Fruit fly (Drosophila melanogaster): ENCODE data around the gene CG5087.
A peak's percentile ranks its signal among the peaks of the same experiment; 100 is the strongest.

- no peak for TF ChIP-seq CG32121 (GFP tag; IDR thresholded peaks at IDR 0.05)
- TF ChIP-seq CG15710 (tag; optimal IDR thresholded peaks at IDR 0.05) = no peak
- TF ChIP-seq rn (GFP tag; IDR thresholded peaks at IDR 0.05) = no peak
- TF ChIP-seq CG8301 (tag; optimal IDR thresholded peaks at IDR 0.05) = no peak
- TF ChIP-seq EcR (GFP tag; optimal IDR thresholded peaks at IDR 0.05) = peak; percentile 70
- TF ChIP-seq Pif1B (GFP tag; optimal IDR thresholded peaks at IDR 0.05) = no peak
- no peak for TF ChIP-seq CG10348 (GFP tag; IDR thresholded peaks at IDR 0.05)
- TF ChIP-seq Ets98B (GFP tag; IDR thresholded peaks at IDR 0.05) = 0 out of 2 replicates have a peak, but pooled peaks have one; percentile 22
- TF ChIP-seq CG34367 (tag; optimal IDR thresholded peaks at IDR 0.05) = no peak
- no peak for TF ChIP-seq Snoo (tag; optimal IDR thresholded peaks at IDR 0.05)
- TF ChIP-seq CG12605 (GFP tag; IDR thresholded peaks at IDR 0.05) = no peak
- TF ChIP-seq Pif1A (GFP tag; optimal IDR thresholded peaks at IDR 0.05) = no peak
- 0 out of 3 replicates have a peak, but pooled peaks have one; percentile 25 for TF ChIP-seq CG4496 (GFP tag; IDR thresholded peaks at IDR 0.05)
- peak; percentile 6 for TF ChIP-seq gl (tag; optimal IDR thresholded peaks at IDR 0.05)
Observed at dm6 chr3L:9004788-9005246, 6.8 kb downstream of the CG5087 start, which contains the start of gene Doc3.

Measured in whole organism, pupa.